Fruit fly (Drosophila melanogaster) whole organism, adult: ENCODE measurements around the gene PlexB.

Experiments used
- CG11617 ChIP-seq: fragments of 200-800 bp; sonication (Bioruptor generic); optimal IDR thresholded peaks from 2 replicates; lab custom pipeline; 2017; ENCODE audit warnings: mild to moderate bottlenecking, missing biosample characterization, missing genetic modification reagents, missing genetic modification characterization
- CG14711 ChIP-seq: fragments of 200-800 bp; sonication (Bioruptor generic); optimal IDR thresholded peaks from 2 replicates; lab custom pipeline; 2018; ENCODE audit warnings: missing biosample characterization, mild to moderate bottlenecking, missing genetic modification characterization, moderate library complexity
- CG1620 ChIP-seq: fragments of 200-800 bp; sonication (Bioruptor generic); optimal IDR thresholded peaks from 2 replicates; lab custom pipeline; 2016; ENCODE audit warnings: missing biosample characterization, missing genetic modification characterization
- CG5204 ChIP-seq: fragments of 200-800 bp; sonication (Bioruptor generic); optimal IDR thresholded peaks from 2 replicates; lab custom pipeline; 2016; ENCODE audit warnings: missing biosample characterization, missing genetic modification characterization
- Clk ChIP-seq: fragments of 200-800 bp; sonication (Bioruptor generic); optimal IDR thresholded peaks from 2 replicates; lab custom pipeline; 2017; ENCODE audit warnings: missing biosample characterization, missing genetic modification characterization
- Hr96 ChIP-seq: fragments of 200-800 bp; sonication (Bioruptor generic); optimal IDR thresholded peaks from 2 replicates; lab custom pipeline; 2016; ENCODE audit warnings: missing biosample characterization, missing genetic modification characterization
- Mnt ChIP-seq: fragments of 200-800 bp; sonication (Bioruptor generic); optimal IDR thresholded peaks from 2 replicates; lab custom pipeline; 2016; ENCODE audit warnings: missing biosample characterization, mild to moderate bottlenecking, missing genetic modification characterization
- bab1 ChIP-seq: fragments of 200-800 bp; sonication (Bioruptor generic); optimal IDR thresholded peaks from 3 replicates; lab custom pipeline; 2019; ENCODE audit warnings: missing biosample characterization, mild to moderate bottlenecking, missing genetic modification characterization, moderate library complexity
- cnc ChIP-seq, 2 experiments: fragments of >200 bp; optimal IDR thresholded peaks; 2 replicates each; lab custom pipeline; 2017
- kay ChIP-seq: fragments of 200-800 bp; sonication (Bioruptor generic); peaks from one replicate; lab custom pipeline; 2016; ENCODE audit warnings: missing biosample characterization, missing genetic modification characterization, borderline replicate concordance
- ovo ChIP-seq: fragments of 200-800 bp; sonication (Bioruptor generic); optimal IDR thresholded peaks from 2 replicates; lab custom pipeline; 2016; ENCODE audit warnings: missing biosample characterization, missing genetic modification characterization
- pad ChIP-seq: fragments of 200-800 bp; sonication (Bioruptor generic); optimal IDR thresholded peaks from 3 replicates; lab custom pipeline; 2017; ENCODE audit warnings: missing biosample characterization, missing genetic modification characterization, mild to moderate bottlenecking, moderate library complexity, missing genetic modification reagents
- tj ChIP-seq: fragments of 200-800 bp; sonication (Bioruptor generic); optimal IDR thresholded peaks from 3 replicates; lab custom pipeline; 2017; ENCODE audit warnings: missing biosample characterization, mild to moderate bottlenecking, missing genetic modification characterization, moderate library complexity
- toe ChIP-seq: fragments of 200-800 bp; sonication (Bioruptor generic); optimal IDR thresholded peaks from 2 replicates; lab custom pipeline; 2016; ENCODE audit warnings: missing biosample characterization, missing genetic modification characterization

DNA sequence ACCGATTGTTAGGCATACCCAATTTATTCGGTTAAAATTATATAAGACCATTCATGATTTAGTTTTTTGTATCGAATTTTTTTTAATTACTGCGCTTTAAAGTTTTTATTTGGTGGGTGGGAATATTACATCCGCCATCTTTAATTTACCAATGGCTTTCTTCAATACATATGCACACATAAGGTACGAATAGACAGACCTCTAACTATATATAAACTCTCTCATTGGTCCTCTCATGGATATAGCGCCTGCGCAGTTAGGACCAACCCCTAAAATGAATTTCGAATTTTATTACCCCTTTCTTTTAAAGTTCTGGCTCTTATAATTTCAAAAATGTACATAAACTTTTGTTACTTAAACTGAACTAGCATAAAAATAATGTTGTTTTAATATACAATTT is 43.7 kb upstream of the PlexB start:
- no peak for TF ChIP-seq Mnt (GFP tag; lab: Kevin White, UChicago)
- no peak for TF ChIP-seq CG5204 (GFP tag; lab: Kevin White, UChicago)
- no peak for TF ChIP-seq CG14711 (tag; lab: Kevin White, UChicago)
- no peak for TF ChIP-seq toe
- no peak for TF ChIP-seq CG11617 (GFP tag; lab: Kevin White, UChicago)
- TF ChIP-seq cnc (optimal IDR thresholded peaks at IDR 0.05; lab: Kevin White, UChicago), result no peak
- TF ChIP-seq tj (GFP tag; lab: Kevin White, UChicago), result no peak
- TF ChIP-seq bab1 (GFP tag; lab: Kevin White, UChicago), result no peak
- TF ChIP-seq pad (GFP tag; lab: Kevin White, UChicago), result no peak
- no peak for TF ChIP-seq ovo (GFP tag; lab: Kevin White, UChicago)
- TF ChIP-seq Clk (GFP tag; lab: Kevin White, UChicago), result no peak
- TF ChIP-seq Hr96 (GFP tag; lab: Kevin White, UChicago), result no peak
- no peak for TF ChIP-seq CG1620 (GFP tag; lab: Kevin White, UChicago)
- no peak for TF ChIP-seq kay (GFP tag; lab: Kevin White, UChicago)
